Fruit fly (Drosophila melanogaster) whole organism, embryonic: ENCODE measurements around the gene Prosbeta6.

ENCODE experiments used
- CG10267 ChIP-seq: fragments of 200-800 bp; sonication (Bioruptor generic); optimal IDR thresholded peaks from 2 replicates; lab custom pipeline; 2018; ENCODE audit warnings: missing biosample characterization, mild to moderate bottlenecking, missing genetic modification characterization, moderate library complexity
- CG10979 ChIP-seq: fragments of 200-800 bp; sonication (Bioruptor generic); optimal IDR thresholded peaks from 2 replicates; lab custom pipeline; 2018; ENCODE audit warnings: missing biosample characterization, mild to moderate bottlenecking, missing genetic modification characterization, moderate library complexity
- CG12236 ChIP-seq: fragments of 200-800 bp; sonication (Bioruptor generic); optimal IDR thresholded peaks from 2 replicates; lab custom pipeline; 2016; ENCODE audit warnings: missing biosample characterization, missing genetic modification characterization
- CG13624 ChIP-seq: fragments of 200-800 bp; sonication (Bioruptor generic); optimal IDR thresholded peaks from 2 replicates; lab custom pipeline; 2016; ENCODE audit warnings: missing biosample characterization, missing genetic modification characterization
- CG1529 ChIP-seq: fragments of 200-800 bp; sonication (Bioruptor generic); optimal IDR thresholded peaks from 3 replicates; lab custom pipeline; 2018; ENCODE audit warnings: missing biosample characterization, missing genetic modification characterization
- CG15601 ChIP-seq: fragments of 200-800 bp; sonication (Bioruptor generic); optimal IDR thresholded peaks from 3 replicates; lab custom pipeline; 2019; ENCODE audit warnings: missing biosample characterization, mild to moderate bottlenecking, missing genetic modification characterization, moderate library complexity
- CG1603 ChIP-seq: fragments of 200-800 bp; sonication (Bioruptor generic); optimal IDR thresholded peaks from 2 replicates; lab custom pipeline; 2019; ENCODE audit warnings: missing biosample characterization, mild to moderate bottlenecking, missing genetic modification characterization, moderate library complexity
- CG16813 ChIP-seq: fragments of 200-800 bp; sonication (Bioruptor generic); IDR thresholded peaks from 3 replicates; pipeline ENCODE4 v1.3.6; 2022; ENCODE audit warnings: missing biosample characterization, missing genetic modification characterization; ENCODE audit not compliant: partially characterized antibody
- CG17361 ChIP-seq: fragments of 200-800 bp; sonication (Bioruptor generic); IDR thresholded peaks from 3 replicates; pipeline ENCODE4 v1.3.6; 2022; ENCODE audit warnings: missing biosample characterization, missing genetic modification characterization
- CG3065 ChIP-seq: fragments of 200-800 bp; sonication (Bioruptor generic); optimal IDR thresholded peaks from 2 replicates; lab custom pipeline; 2016; ENCODE audit warnings: missing biosample characterization, missing genetic modification characterization
- CG3163 ChIP-seq: fragments of 200-800 bp; sonication (Bioruptor generic); optimal IDR thresholded peaks from 3 replicates; lab custom pipeline; 2016; ENCODE audit warnings: missing biosample characterization, missing genetic modification characterization
- CG4820 ChIP-seq: fragments of 200-800 bp; sonication (Bioruptor generic); optimal IDR thresholded peaks from 3 replicates; lab custom pipeline; 2016; ENCODE audit warnings: missing biosample characterization, missing genetic modification characterization
- CG5953 ChIP-seq: fragments of 200-800 bp; sonication (Bioruptor generic); IDR thresholded peaks from 2 replicates; pipeline ENCODE4 v1.3.6; 2022; ENCODE audit warnings: missing biosample characterization, missing genetic modification characterization
- CG6654 ChIP-seq: fragments of 200-800 bp; sonication (Bioruptor generic); optimal IDR thresholded peaks from 2 replicates; lab custom pipeline; 2017; ENCODE audit warnings: missing biosample characterization, mild to moderate bottlenecking, missing genetic modification characterization
- CG7839 ChIP-seq: fragments of 200-800 bp; sonication (Bioruptor generic); optimal IDR thresholded peaks from 3 replicates; lab custom pipeline; 2018; ENCODE audit warnings: missing biosample characterization, mild to moderate bottlenecking, missing genetic modification characterization, moderate library complexity
- CG9932 ChIP-seq: fragments of 200-800 bp; sonication (Bioruptor generic); IDR thresholded peaks from 2 replicates; pipeline ENCODE4 v1.3.6; 2022; ENCODE audit warnings: missing biosample characterization, missing genetic modification characterization
- Chrac-16 ChIP-seq: fragments of 200-800 bp; sonication (Bioruptor generic); optimal IDR thresholded peaks from 3 replicates; lab custom pipeline; 2016; ENCODE audit warnings: missing biosample characterization, missing genetic modification characterization
- Dip3 ChIP-seq: fragments of 200-800 bp; sonication (Bioruptor generic); optimal IDR thresholded peaks from 3 replicates; lab custom pipeline; 2016; ENCODE audit warnings: missing biosample characterization, missing genetic modification characterization
- Elba2 ChIP-seq: fragments of 200-800 bp; sonication (Bioruptor generic); optimal IDR thresholded peaks from 3 replicates; lab custom pipeline; 2016; ENCODE audit warnings: missing biosample characterization, missing genetic modification characterization
- Ets65A ChIP-seq: fragments of 200-800 bp; sonication (Bioruptor generic); peaks from one replicate; lab custom pipeline; 2016; ENCODE audit warnings: missing biosample characterization, missing genetic modification characterization
- HLH4C ChIP-seq: fragments of 200-800 bp; sonication (Bioruptor generic); IDR thresholded peaks from 3 replicates; pipeline ENCODE4 v1.3.6; 2022; ENCODE audit warnings: missing biosample characterization, missing genetic modification characterization; ENCODE audit not compliant: partially characterized antibody
- MBD-R2 ChIP-seq: fragments of 200-800 bp; sonication (Bioruptor generic); IDR thresholded peaks from 2 replicates; pipeline ENCODE4 v1.3.6; 2022; ENCODE audit warnings: missing biosample characterization, missing genetic modification characterization
- NC2β ChIP-seq: fragments of 200-800 bp; sonication (Bioruptor generic); optimal IDR thresholded peaks from 2 replicates; lab custom pipeline; 2016; ENCODE audit warnings: missing biosample characterization, missing genetic modification characterization
- NFAT ChIP-seq: fragments of 200-800 bp; sonication (Bioruptor generic); IDR thresholded peaks from 2 replicates; pipeline ENCODE4 v1.3.6; 2022; ENCODE audit warnings: missing biosample characterization, missing genetic modification characterization
- Nf-YA ChIP-seq: fragments of 200-800 bp; sonication (Bioruptor generic); IDR thresholded peaks from 2 replicates; pipeline ENCODE4 v1.3.6; 2022; ENCODE audit warnings: missing biosample characterization, missing genetic modification characterization
- PHDP ChIP-seq: fragments of 200-800 bp; sonication (Bioruptor generic); optimal IDR thresholded peaks from 3 replicates; lab custom pipeline; 2018; ENCODE audit warnings: missing biosample characterization, mild to moderate bottlenecking, missing genetic modification characterization, moderate library complexity
- Sox100B ChIP-seq: fragments of 200-800 bp; sonication (Bioruptor generic); optimal IDR thresholded peaks from 3 replicates; lab custom pipeline; 2018; ENCODE audit warnings: missing biosample characterization, mild to moderate bottlenecking, missing genetic modification characterization
- Sox102F ChIP-seq: fragments of 200-800 bp; sonication (Bioruptor generic); optimal IDR thresholded peaks from 2 replicates; lab custom pipeline; 2018; ENCODE audit warnings: missing biosample characterization, mild to moderate bottlenecking, missing genetic modification characterization, moderate library complexity
- Sry-δ ChIP-seq: fragments of 200-800 bp; sonication (Bioruptor generic); optimal IDR thresholded peaks from 2 replicates; lab custom pipeline; 2016; ENCODE audit warnings: missing biosample characterization, missing genetic modification characterization
- al ChIP-seq: fragments of 200-800 bp; sonication (Bioruptor generic); IDR thresholded peaks from 2 replicates; pipeline ENCODE4 v1.3.6; 2022; ENCODE audit warnings: missing biosample characterization, missing genetic modification characterization
- bsh ChIP-seq, 2 experiments: fragments of 200-800 bp; sonication (Bioruptor generic); optimal IDR thresholded peaks; 2 replicates each; lab custom pipeline; 2017 to 2018; ENCODE audit warnings: mild to moderate bottlenecking in 2 of 2, missing biosample characterization in 2 of 2, missing genetic modification characterization in 2 of 2, moderate library complexity in 1 of 2
- chn ChIP-seq: fragments of 200-800 bp; sonication (Bioruptor generic); optimal IDR thresholded peaks from 2 replicates; lab custom pipeline; 2016; ENCODE audit warnings: missing biosample characterization, missing genetic modification characterization
- da ChIP-seq: fragments of 200-800 bp; sonication (Bioruptor generic); optimal IDR thresholded peaks from 2 replicates; lab custom pipeline; 2016; ENCODE audit warnings: missing biosample characterization, missing genetic modification characterization
- esg ChIP-seq: fragments of 200-800 bp; sonication (Bioruptor generic); conservative IDR thresholded peaks from 2 replicates; pipeline ENCODE4 v1.3.6; 2022; ENCODE audit warnings: missing biosample characterization, missing genetic modification characterization
- gro ChIP-seq: fragments of 200-800 bp; sonication (Bioruptor generic); optimal IDR thresholded peaks from 2 replicates; lab custom pipeline; 2016; ENCODE audit warnings: missing biosample characterization, missing genetic modification characterization
- insv ChIP-seq, 2 experiments: fragments of 200-800 bp; sonication (Bioruptor generic); optimal IDR thresholded peaks; 3 replicates each; lab custom pipeline; 2016 to 2018; ENCODE audit warnings: missing biosample characterization in 2 of 2, missing genetic modification characterization in 2 of 2
- oc ChIP-seq: fragments of 200-800 bp; sonication (Bioruptor generic); optimal IDR thresholded peaks from 2 replicates; lab custom pipeline; 2018; ENCODE audit warnings: missing biosample characterization, mild to moderate bottlenecking, missing genetic modification characterization, moderate library complexity
- onecut ChIP-seq: fragments of 200-800 bp; sonication (Bioruptor generic); IDR thresholded peaks from 2 replicates; pipeline ENCODE4 v1.3.6; 2022; ENCODE audit warnings: missing biosample characterization, missing genetic modification characterization
- pb ChIP-seq: fragments of 200-800 bp; sonication (Bioruptor generic); optimal IDR thresholded peaks from 3 replicates; lab custom pipeline; 2016; ENCODE audit warnings: missing biosample characterization, missing genetic modification characterization
- pum ChIP-seq: fragments of 200-800 bp; sonication (Bioruptor generic); optimal IDR thresholded peaks from 2 replicates; lab custom pipeline; 2016; ENCODE audit warnings: missing biosample characterization, missing genetic modification characterization
- seq ChIP-seq: fragments of 200-800 bp; sonication (Bioruptor generic); IDR thresholded peaks from 2 replicates; pipeline ENCODE4 v1.3.6; 2022; ENCODE audit warnings: missing biosample characterization, missing genetic modification characterization
- sna ChIP-seq: fragments of 200-800 bp; sonication (Bioruptor generic); IDR thresholded peaks from 2 replicates; pipeline ENCODE4 v1.3.6; 2022; ENCODE audit warnings: missing biosample characterization, missing genetic modification characterization; ENCODE audit not compliant: partially characterized antibody
- tap ChIP-seq: fragments of 200-800 bp; optimal IDR thresholded peaks from 3 replicates; lab custom pipeline; 2019; ENCODE audit warnings: missing biosample characterization, mild to moderate bottlenecking, missing genetic modification characterization, moderate library complexity
- tgo ChIP-seq: fragments of 200-800 bp; sonication (Bioruptor generic); IDR thresholded peaks from 3 replicates; pipeline ENCODE4 v1.3.6; 2022; ENCODE audit warnings: missing biosample characterization, missing genetic modification characterization
- tup ChIP-seq: fragments of 200-800 bp; sonication (Bioruptor generic); optimal IDR thresholded peaks from 2 replicates; lab custom pipeline; 2016; ENCODE audit warnings: missing biosample characterization, mild to moderate bottlenecking, missing genetic modification characterization, moderate library complexity
- twi ChIP-seq: fragments of 200-800 bp; optimal IDR thresholded peaks from 2 replicates; lab custom pipeline; 2019; ENCODE audit warnings: missing biosample characterization, mild to moderate bottlenecking, missing genetic modification characterization, moderate library complexity
- vfl ChIP-seq: fragments of 200-800 bp; sonication (Bioruptor generic); optimal IDR thresholded peaks from 2 replicates; lab custom pipeline; 2016; ENCODE audit warnings: missing biosample characterization, missing genetic modification characterization
- zen ChIP-seq: fragments of 200-800 bp; sonication (Bioruptor generic); optimal IDR thresholded peaks from 3 replicates; lab custom pipeline; 2018; ENCODE audit warnings: missing biosample characterization, mild to moderate bottlenecking, missing genetic modification characterization, moderate library complexity
- zen2 ChIP-seq: fragments of 200-800 bp; sonication (Bioruptor generic); IDR thresholded peaks from 3 replicates; pipeline ENCODE4 v1.3.6; 2022; ENCODE audit warnings: missing biosample characterization, missing genetic modification characterization; ENCODE audit not compliant: partially characterized antibody
- zfh1 ChIP-seq: fragments of 200-800 bp; sonication (Bioruptor generic); IDR thresholded peaks from 3 replicates; pipeline ENCODE4 v1.3.6; 2022; ENCODE audit warnings: missing biosample characterization, missing genetic modification characterization
- zfh2 ChIP-seq: fragments of 200-800 bp; sonication (Bioruptor generic); optimal IDR thresholded peaks from 2 replicates; lab custom pipeline; 2016; ENCODE audit warnings: missing biosample characterization, missing genetic modification characterization

The Prosbeta6 gene

DNA sequence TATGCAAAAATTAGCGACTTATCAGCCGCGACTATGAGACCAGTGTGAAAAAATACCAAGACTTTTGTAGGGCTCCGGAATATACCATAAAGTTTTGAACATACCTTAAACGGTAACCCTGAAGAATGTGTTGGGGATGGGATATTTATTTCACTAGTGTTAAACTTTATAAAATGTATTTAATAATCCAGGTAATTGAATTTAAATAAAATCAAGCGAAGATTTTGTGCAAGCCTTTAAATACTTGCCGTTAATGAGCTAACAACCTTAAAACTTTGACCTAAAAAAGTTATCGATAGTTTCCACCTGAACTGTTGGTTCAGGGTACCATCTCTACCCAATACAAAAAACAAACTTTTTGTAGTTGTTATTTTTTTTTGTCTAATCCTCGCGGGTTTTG lies 1.9 kb upstream of the Prosbeta6 start, which contains the start of gene CG4101 (continued):
- peak; percentile 75 for TF ChIP-seq CG16813
- peak; percentile 34 for TF ChIP-seq Elba2 (GFP tag; lab: Kevin White, UChicago)
- TF ChIP-seq Nf-YA (GFP tag; lab: Robert Waterston, UW) = no peak
- peak; percentile 82 for TF ChIP-seq Chrac-16
- peak; percentile 65 for TF ChIP-seq pum (GFP tag; lab: Kevin White, UChicago)
- peak; percentile 67 for TF ChIP-seq twi (tag; lab: Kevin White, UChicago)
- peak; percentile 24 for TF ChIP-seq da (GFP tag; lab: Kevin White, UChicago)
- TF ChIP-seq al (GFP tag; lab: Robert Waterston, UW) = peak; percentile 80
- TF ChIP-seq zen2 (GFP tag; lab: Robert Waterston, UW) = peak; percentile 73; the same call in 1 of the 3 replicates
- TF ChIP-seq sna = peak; percentile 81
- TF ChIP-seq zen (tag; lab: Kevin White, UChicago) = peak; percentile 71
- TF ChIP-seq insv (GFP tag; optimal IDR thresholded peaks at IDR 0.05; lab: Kevin White, UChicago) = peak in 1 of 2 experiments; percentile 44
- TF ChIP-seq oc (tag; lab: Kevin White, UChicago) = peak; percentile 44
- peak; percentile 82 for TF ChIP-seq PHDP (tag; lab: Kevin White, UChicago)
- TF ChIP-seq Ets65A (GFP tag; lab: Kevin White, UChicago) = peak; percentile 96
- peak; percentile 71 for TF ChIP-seq CG1603
- TF ChIP-seq Sox100B (GFP tag; lab: Kevin White, UChicago) = peak; percentile 64
- TF ChIP-seq Sry-δ (GFP tag; lab: Kevin White, UChicago) = peak; percentile 94
- peak; percentile 86 for TF ChIP-seq zfh2 (GFP tag; lab: Kevin White, UChicago)
- peak; percentile 35 to 79 for TF ChIP-seq bsh (GFP tag; optimal IDR thresholded peaks at IDR 0.05; lab: Kevin White, UChicago)
- peak; percentile 82 for TF ChIP-seq chn (GFP tag; lab: Kevin White, UChicago)
- TF ChIP-seq CG4820 (GFP tag; lab: Kevin White, UChicago) = peak; percentile 74
- peak; percentile 66 for TF ChIP-seq CG10979 (tag; lab: Kevin White, UChicago)
- TF ChIP-seq CG5953 (GFP tag; lab: Robert Waterston, UW) = no peak
- peak; percentile 71 for TF ChIP-seq CG17361 (GFP tag; lab: Robert Waterston, UW)
- TF ChIP-seq tap (tag; lab: Kevin White, UChicago) = peak; percentile 61
- peak; percentile 57 for TF ChIP-seq CG3065 (GFP tag; lab: Kevin White, UChicago)
- TF ChIP-seq tup (GFP tag; lab: Kevin White, UChicago) = peak; percentile 65
- TF ChIP-seq Sox102F (GFP tag; lab: Kevin White, UChicago) = peak; percentile 81
- peak; percentile 81 for TF ChIP-seq vfl
- TF ChIP-seq CG12236 = peak; percentile 12
- peak; percentile 81 for TF ChIP-seq NFAT (GFP tag; lab: Robert Waterston, UW)
- TF ChIP-seq CG3163 = peak; percentile 2
- TF ChIP-seq seq = peak; percentile 63; the same call in 1 of the 2 replicates
- peak; percentile 85 for TF ChIP-seq CG10267 (tag; lab: Kevin White, UChicago)
- peak; percentile 27 for TF ChIP-seq pb
- TF ChIP-seq tgo = peak; percentile 80
- peak; percentile 76 for TF ChIP-seq zfh1 (GFP tag; lab: Robert Waterston, UW)
- peak; percentile 74 for TF ChIP-seq CG13624 (GFP tag; lab: Kevin White, UChicago)
- peak; percentile 83 for TF ChIP-seq gro (GFP tag; lab: Kevin White, UChicago)
- TF ChIP-seq NC2β (GFP tag; lab: Kevin White, UChicago) = peak; percentile 73
- TF ChIP-seq CG7839 (tag; lab: Kevin White, UChicago) = peak; percentile 79
- peak; percentile 86 for TF ChIP-seq MBD-R2
- TF ChIP-seq CG6654 = no peak
- TF ChIP-seq CG1529 (GFP tag; lab: Kevin White, UChicago) = peak; percentile 43
- peak; percentile 80 for TF ChIP-seq CG15601
- peak; percentile 71 for TF ChIP-seq HLH4C (GFP tag; lab: Robert Waterston, UW)
- TF ChIP-seq onecut = peak; percentile 30
- TF ChIP-seq Dip3 = peak; percentile 96
- TF ChIP-seq esg (GFP tag; lab: Robert Waterston, UW) = peak; percentile 74
- TF ChIP-seq CG9932 = peak; percentile 91
